Worm (Caenorhabditis elegans): Measurements from ENCODE around the gene Y32G9A.3.

DNA sequence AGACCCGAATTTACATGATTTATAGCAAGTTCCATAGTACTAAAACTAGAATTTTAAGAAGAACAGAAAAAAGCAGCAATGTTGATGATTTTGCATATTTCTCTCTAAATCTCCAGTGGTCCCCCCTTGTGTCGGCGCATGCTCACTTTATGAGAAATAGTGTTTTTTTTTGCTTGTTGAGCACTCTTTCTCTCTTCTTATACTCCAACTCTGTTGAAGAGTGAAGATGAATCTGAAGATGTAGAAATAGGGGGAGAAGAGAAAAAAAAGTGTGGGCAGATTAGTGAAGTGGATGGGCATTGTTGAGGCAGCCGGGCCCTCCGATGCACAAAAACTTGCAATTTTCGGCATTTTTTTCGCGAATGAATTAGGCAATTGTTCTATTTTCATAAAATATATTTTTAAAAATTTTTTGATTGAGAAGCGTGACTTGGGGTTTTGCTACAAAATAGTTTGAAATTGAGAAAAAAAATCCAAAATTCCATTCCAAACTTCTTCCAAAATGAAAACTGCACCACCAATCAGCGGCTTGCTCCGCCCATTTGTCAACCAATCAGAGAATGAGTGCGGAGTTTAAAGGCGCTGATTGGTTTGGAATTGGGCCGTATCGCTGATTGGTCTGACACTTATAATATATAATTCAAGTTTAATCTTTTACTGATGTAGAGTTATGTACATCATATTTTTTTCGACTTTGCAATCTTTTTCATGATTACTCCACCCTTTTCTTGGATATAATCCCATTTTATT lies 29.4 kb downstream of the Y32G9A.3 start:
- no peak for TF ChIP-seq mdl-1 (tag; optimal IDR thresholded peaks at IDR 0.05)
- TF ChIP-seq lsy-2 (tag; optimal IDR thresholded peaks at IDR 0.05) = no peak
- TF ChIP-seq zag-1 (tag; optimal IDR thresholded peaks at IDR 0.05) = no peak
- no peak for TF ChIP-seq ets-5 (GFP tag; IDR thresholded peaks at IDR 0.05)
- TF ChIP-seq lin-39 (tag; optimal IDR thresholded peaks at IDR 0.05) = no peak
- TF ChIP-seq skn-1 (tag; optimal IDR thresholded peaks at IDR 0.05) = no peak
- TF ChIP-seq F16B12.6 (tag; optimal IDR thresholded peaks at IDR 0.05) = no peak
- no peak for TF ChIP-seq unc-62 (GFP tag; optimal IDR thresholded peaks at IDR 0.05)
- TF ChIP-seq ces-1 (GFP tag; optimal IDR thresholded peaks at IDR 0.05) = no peak

Data from whole organism, L1 larva.